Fruit fly (Drosophila melanogaster): ENCODE measurements around the gene Taf4.

Gene Taf4

DNA sequence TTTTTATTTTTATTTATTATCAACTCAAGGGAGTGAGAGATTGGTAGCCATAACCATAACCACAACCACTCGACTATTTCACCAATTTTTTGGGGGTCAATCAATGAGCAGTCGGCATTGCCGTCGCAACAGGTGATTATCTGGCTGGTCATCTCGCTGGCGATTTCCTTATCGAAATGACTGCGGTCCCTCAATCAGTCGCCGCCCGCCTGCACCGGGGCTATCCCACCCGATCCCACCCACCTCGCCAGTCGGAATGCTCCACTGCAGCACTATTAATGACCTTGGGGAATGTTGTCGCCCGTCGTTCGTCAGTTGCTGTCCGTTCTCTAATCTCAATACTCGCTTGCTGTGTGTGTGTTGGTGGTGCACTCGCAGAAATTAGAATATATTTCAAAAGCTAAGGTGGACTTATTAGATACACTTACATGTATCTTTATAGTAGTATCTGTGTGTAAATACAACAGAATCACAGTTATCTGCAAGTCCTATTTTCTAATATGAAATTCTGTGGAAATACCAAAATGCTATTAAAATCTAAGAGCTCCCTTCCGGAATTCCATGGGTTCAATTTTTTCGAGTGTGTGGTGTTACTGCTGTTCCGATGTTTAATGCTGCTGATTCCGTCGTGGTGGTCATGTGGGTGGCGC lies 47.5 kb downstream of the Taf4 start (continued):
- peak; percentile 57 for TF ChIP-seq zf30C (GFP tag; optimal IDR thresholded peaks at IDR 0.05)
- TF ChIP-seq CG11696 (GFP tag; IDR thresholded peaks at IDR 0.05), result no peak
- TF ChIP-seq HHEX (GFP tag; optimal IDR thresholded peaks at IDR 0.05), result peak; percentile 68
- no peak for TF ChIP-seq sim (GFP tag; IDR thresholded peaks at IDR 0.05)
- no peak for TF ChIP-seq exex (tag; optimal IDR thresholded peaks at IDR 0.05)
- TF ChIP-seq Opbp (GFP tag; IDR thresholded peaks at IDR 0.05; ENCODE audit: partially characterized antibody), result no peak
- TF ChIP-seq Fer3 (tag; optimal IDR thresholded peaks at IDR 0.05), result peak; percentile 72
- TF ChIP-seq CG14667 (GFP tag; IDR thresholded peaks at IDR 0.05), result no peak
- peak; percentile 32; the same call in 1 of the 4 replicates for TF ChIP-seq Gug (GFP tag; IDR thresholded peaks at IDR 0.05)
- TF ChIP-seq Meics (GFP tag; optimal IDR thresholded peaks at IDR 0.05), result peak; percentile 71
- peak; percentile 77 for TF ChIP-seq mam (GFP tag; optimal IDR thresholded peaks at IDR 0.05)
- TF ChIP-seq onecut (GFP tag; IDR thresholded peaks at IDR 0.05), result no peak; the same call in 1 of the 2 replicates
- TF ChIP-seq CG30403 (GFP tag; optimal IDR thresholded peaks at IDR 0.05), result peak; percentile 67
- peak; percentile 42 for TF ChIP-seq CG12104 (GFP tag; optimal IDR thresholded peaks at IDR 0.05)
- TF ChIP-seq tio (GFP tag; optimal IDR thresholded peaks at IDR 0.05), result peak; percentile 43
- peak; percentile 21; the same call in 1 of the 2 replicates for TF ChIP-seq ro (GFP tag; IDR thresholded peaks at IDR 0.05)
- peak; percentile 77 for TF ChIP-seq CG3281 (GFP tag; optimal IDR thresholded peaks at IDR 0.05)
- no peak for TF ChIP-seq sr (GFP tag; IDR thresholded peaks at IDR 0.05)
- TF ChIP-seq Abd-B (GFP tag; optimal IDR thresholded peaks at IDR 0.05), result peak; percentile 66
- TF ChIP-seq fd3F (GFP tag; optimal IDR thresholded peaks at IDR 0.05), result peak; percentile 70
- TF ChIP-seq Hr78 (GFP tag; optimal IDR thresholded peaks at IDR 0.05), result no peak
- no peak for TF ChIP-seq ab (GFP tag; optimal IDR thresholded peaks at IDR 0.05)
- TF ChIP-seq BtbVII (GFP tag; optimal IDR thresholded peaks at IDR 0.05), result peak; percentile 73
- no peak for TF ChIP-seq dan (GFP tag; IDR thresholded peaks at IDR 0.05)
- TF ChIP-seq cg (GFP tag; optimal IDR thresholded peaks at IDR 0.05), result peak; percentile 24
- no peak for TF ChIP-seq CG32772 (GFP tag; IDR thresholded peaks at IDR 0.05)
- no peak for TF ChIP-seq MTF-1 (GFP tag; optimal IDR thresholded peaks at IDR 0.05; ENCODE audit: borderline replicate concordance)
- TF ChIP-seq TFAM (GFP tag; optimal IDR thresholded peaks at IDR 0.05), result no peak
- TF ChIP-seq CG3163 (GFP tag; optimal IDR thresholded peaks at IDR 0.05), result peak; percentile 16
- TF ChIP-seq CG15269 (tag; optimal IDR thresholded peaks at IDR 0.05), result peak; percentile 81
- TF ChIP-seq shn (GFP tag; optimal IDR thresholded peaks at IDR 0.05), result peak; percentile 73
- peak; percentile 35; the same call in 1 of the 2 replicates for TF ChIP-seq CG7372 (GFP tag; IDR thresholded peaks at IDR 0.05)
- TF ChIP-seq CG10654 (GFP tag; optimal IDR thresholded peaks at IDR 0.05), result peak; percentile 39
- TF ChIP-seq CG9797 (GFP tag; optimal IDR thresholded peaks at IDR 0.05), result no peak
- TF ChIP-seq Neu2 (GFP tag; optimal IDR thresholded peaks at IDR 0.05; ENCODE audit: borderline replicate concordance), result no peak
- TF ChIP-seq CG7556 (GFP tag; optimal IDR thresholded peaks at IDR 0.05), result peak; percentile 63
- no peak for TF ChIP-seq CG1024 (GFP tag; IDR thresholded peaks at IDR 0.05)
- TF ChIP-seq Dbx (GFP tag; IDR thresholded peaks at IDR 0.05), result peak; percentile 54; the same call in 2 of the 3 replicates
- peak; percentile 56; the same call in 2 of the 4 replicates for TF ChIP-seq chinmo (GFP tag; IDR thresholded peaks at IDR 0.05; ENCODE audit: partially characterized antibody)
- no peak for TF ChIP-seq ci (GFP tag; IDR thresholded peaks at IDR 0.05)
- TF ChIP-seq CG9437 (GFP tag; optimal IDR thresholded peaks at IDR 0.05), result peak; percentile 56
- TF ChIP-seq bab2 (GFP tag; optimal IDR thresholded peaks at IDR 0.05), result peak; percentile 57
- TF ChIP-seq Sox100B (GFP tag; optimal IDR thresholded peaks at IDR 0.05), result peak; percentile 55
- peak; percentile 70 for TF ChIP-seq CG13296 (GFP tag; optimal IDR thresholded peaks at IDR 0.05)
- TF ChIP-seq dysf (GFP tag; IDR thresholded peaks at IDR 0.05), result peak; percentile 78; the same call in 2 of the 3 replicates
- no peak for TF ChIP-seq Lpt (GFP tag; optimal IDR thresholded peaks at IDR 0.05)
- TF ChIP-seq so (GFP tag; IDR thresholded peaks at IDR 0.05), result no peak; the same call in 2 of the 3 replicates
- TF ChIP-seq ase (GFP tag; IDR thresholded peaks at IDR 0.05), result 0 out of 3 replicates have a peak, but pooled peaks have one; percentile 36
- TF ChIP-seq NC2α (GFP tag; optimal IDR thresholded peaks at IDR 0.05), result no peak
- peak; percentile 57 for TF ChIP-seq CG18262 (tag; optimal IDR thresholded peaks at IDR 0.05)

Measured in whole organism, embryonic.